Worm (Caenorhabditis elegans) whole organism, late embryonic: ENCODE measurements around the gene F02D8.1.

Source experiments
- K02D7.2 ChIP-seq: sonication (generic microtip); optimal IDR thresholded peaks from 2 replicates; lab custom pipeline; 2017; ENCODE audit warnings: mild to moderate bottlenecking, missing genetic modification characterization, missing compliant biosample characterization
- K09A11.1 ChIP-seq: sonication (generic microtip); optimal IDR thresholded peaks from 2 replicates; lab custom pipeline; 2017; ENCODE audit warnings: antibody characterized with exemption, mild to moderate bottlenecking, missing genetic modification characterization, missing compliant biosample characterization; ENCODE audit not compliant: insufficient read depth
- Y22D7AL.16 ChIP-seq: sonication (generic microtip); optimal IDR thresholded peaks from 2 replicates; lab custom pipeline; 2016; ENCODE audit warnings: missing genetic modification characterization, missing compliant biosample characterization
- ama-1 ChIP-seq: fragments of 150-350 bp; optimal IDR thresholded peaks from 2 replicates; lab custom pipeline; 2014
- ceh-34 ChIP-seq: sonication (generic microtip); optimal IDR thresholded peaks from 2 replicates; lab custom pipeline; 2016; ENCODE audit warnings: mild to moderate bottlenecking, missing genetic modification characterization, missing compliant biosample characterization
- dmd-4 ChIP-seq: sonication (generic microtip); optimal IDR thresholded peaks from 2 replicates; lab custom pipeline; 2016; ENCODE audit warnings: borderline replicate concordance, missing genetic modification characterization, missing compliant biosample characterization
- dve-1 ChIP-seq: sonication (generic microtip); optimal IDR thresholded peaks from 2 replicates; lab custom pipeline; 2017; ENCODE audit warnings: antibody characterized with exemption, mild to moderate bottlenecking, missing genetic modification characterization, missing compliant biosample characterization
- elt-2 ChIP-seq: sonication (generic microtip); optimal IDR thresholded peaks from 2 replicates; lab custom pipeline; 2016; ENCODE audit warnings: missing genetic modification reagents, missing genetic modification characterization, missing compliant biosample characterization
- fkh-10 ChIP-seq: fragments of 150-350 bp; optimal IDR thresholded peaks from 2 replicates; lab custom pipeline; 2014; ENCODE audit warnings: missing biosample characterization, missing genetic modification reagents, missing genetic modification characterization
- gmeb-2 ChIP-seq: sonication (generic microtip); optimal IDR thresholded peaks from 2 replicates; lab custom pipeline; 2016; ENCODE audit warnings: missing genetic modification characterization, inconsistent platforms, missing compliant biosample characterization
- mec-3 ChIP-seq: sonication (generic microtip); optimal IDR thresholded peaks from 2 replicates; lab custom pipeline; 2016; ENCODE audit warnings: borderline replicate concordance, missing genetic modification characterization, missing compliant biosample characterization
- pqm-1 ChIP-seq: sonication (generic microtip); optimal IDR thresholded peaks from 2 replicates; lab custom pipeline; 2016; ENCODE audit warnings: missing genetic modification characterization, missing compliant biosample characterization
- pros-1 ChIP-seq: fragments of 150-350 bp; optimal IDR thresholded peaks from 2 replicates; lab custom pipeline; 2014; ENCODE audit warnings: missing biosample characterization, missing genetic modification reagents, missing genetic modification characterization
- ztf-16 ChIP-seq: sonication (generic microtip); optimal IDR thresholded peaks from 2 replicates; lab custom pipeline; 2017; ENCODE audit warnings: missing genetic modification characterization, missing compliant biosample characterization

- TF ChIP-seq dve-1 (tag; lab: Kevin White, UChicago) (no peak), K02D7.2 (tag; lab: Kevin White, UChicago) (no peak), fkh-10 (GFP tag; lab: Kevin White, UChicago) (no peak), K09A11.1 (tag; lab: Kevin White, UChicago) (no peak), pros-1 (tag; lab: Kevin White, UChicago) (no peak), ama-1 (lab: Kevin White, UChicago) (no peak), elt-2 (tag; lab: Kevin White, UChicago) (no peak), Y22D7AL.16 (tag; lab: Kevin White, UChicago) (no peak), ceh-34 (tag; lab: Kevin White, UChicago) (no peak), mec-3 (no peak), dmd-4 (tag; lab: Kevin White, UChicago) (no peak), ztf-16 (tag; lab: Kevin White, UChicago) (no peak), gmeb-2 (no peak), pqm-1 (tag; lab: Kevin White, UChicago) (no peak)
Observed at ce11 chrV:14955676-14956075, 22.8 kb downstream of the F02D8.1 start, which contains the start of gene F02D8.9.
